Fruit fly (Drosophila melanogaster): Measurements from ENCODE around the gene CG33725.

Gene CG33725

DNA sequence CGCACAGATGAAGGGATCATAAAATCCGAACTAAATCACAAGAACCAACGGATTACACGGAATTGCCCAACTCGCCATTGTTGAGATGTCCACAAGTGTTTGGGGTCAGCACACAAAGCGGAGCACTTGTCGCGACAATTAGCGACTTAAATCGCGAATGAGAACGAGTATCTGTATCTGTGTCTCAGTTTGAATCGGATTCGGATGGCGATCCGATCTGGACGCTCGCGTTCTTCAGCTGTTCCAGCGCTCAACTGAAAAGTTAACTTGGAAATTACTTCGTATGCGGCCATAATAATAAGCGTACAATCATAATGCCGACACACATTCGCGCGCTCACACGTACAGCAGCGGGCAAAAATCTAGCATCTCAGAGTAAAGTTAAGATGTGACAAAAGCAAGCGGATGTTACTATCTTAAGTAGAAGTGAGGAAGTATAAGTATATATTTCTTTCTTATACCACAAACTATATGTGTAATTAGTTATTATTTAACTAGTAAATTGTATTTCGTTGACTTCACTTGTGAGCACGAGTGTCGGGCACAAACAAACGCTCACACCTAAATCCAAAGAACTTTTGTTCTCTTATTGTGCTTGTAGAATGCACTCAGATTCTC lies 8.1 kb downstream of the CG33725 start, which contains the start of gene CG10660 (continued):
- peak; percentile 57 for TF ChIP-seq eyg (GFP tag; optimal IDR thresholded peaks at IDR 0.05)
- no peak for TF ChIP-seq fd102C (GFP tag; optimal IDR thresholded peaks at IDR 0.05)
- peak; percentile 94 for TF ChIP-seq unpg (GFP tag; optimal IDR thresholded peaks at IDR 0.05)
- TF ChIP-seq stwl (tag; optimal IDR thresholded peaks at IDR 0.05): no peak
- TF ChIP-seq Myb (GFP tag; optimal IDR thresholded peaks at IDR 0.05): peak; percentile 36
- TF ChIP-seq gcm (GFP tag; optimal IDR thresholded peaks at IDR 0.05): peak; percentile 89
- no peak for TF ChIP-seq CG17912 (GFP tag; optimal IDR thresholded peaks at IDR 0.05)
- TF ChIP-seq ac (GFP tag; optimal IDR thresholded peaks at IDR 0.05): peak; percentile 34
- TF ChIP-seq CG1792 (GFP tag; optimal IDR thresholded peaks at IDR 0.05): peak; percentile 40
- peak; percentile 79 for TF ChIP-seq ewg (GFP tag; optimal IDR thresholded peaks at IDR 0.05)
- peak; percentile 60 for TF ChIP-seq Usf (GFP tag; optimal IDR thresholded peaks at IDR 0.05)
- TF ChIP-seq exex (tag; optimal IDR thresholded peaks at IDR 0.05): peak; percentile 22
- peak; percentile 67 to 76 for TF ChIP-seq Pdp1 (GFP tag; optimal IDR thresholded peaks at IDR 0.05)
- TF ChIP-seq CG2712 (tag; optimal IDR thresholded peaks at IDR 0.05): peak; percentile 91
- peak; percentile 23; the same call in 1 of the 2 replicates for TF ChIP-seq klu (GFP tag; IDR thresholded peaks at IDR 0.05)
- TF ChIP-seq danr (GFP tag; IDR thresholded peaks at IDR 0.05): peak; percentile 62; the same call in 1 of the 2 replicates
- no peak for TF ChIP-seq Opbp (GFP tag; IDR thresholded peaks at IDR 0.05; ENCODE audit: partially characterized antibody)
- peak; percentile 78 for TF ChIP-seq ara (GFP tag; IDR thresholded peaks at IDR 0.05)
- peak; percentile 64 for TF ChIP-seq btn (GFP tag; optimal IDR thresholded peaks at IDR 0.05)
- peak; percentile 85 for TF ChIP-seq org-1 (GFP tag; optimal IDR thresholded peaks at IDR 0.05)
- TF ChIP-seq gsb-n (tag; optimal IDR thresholded peaks at IDR 0.05): peak; percentile 93
- peak; percentile 50 for TF ChIP-seq CG10565 (GFP tag; optimal IDR thresholded peaks at IDR 0.05)
- TF ChIP-seq CG13624 (GFP tag; optimal IDR thresholded peaks at IDR 0.05): peak; percentile 8
- TF ChIP-seq lov (optimal IDR thresholded peaks at IDR 0.05): no peak
- peak; percentile 76; the same call in 1 of the 3 replicates for TF ChIP-seq lov (GFP tag; IDR thresholded peaks at IDR 0.05)
- TF ChIP-seq dysf (GFP tag; IDR thresholded peaks at IDR 0.05): peak; percentile 89
- TF ChIP-seq chn (GFP tag; optimal IDR thresholded peaks at IDR 0.05): peak; percentile 67
- peak; percentile 94 for TF ChIP-seq sens (GFP tag)
- peak; percentile 78 for TF ChIP-seq CG6813 (GFP tag; optimal IDR thresholded peaks at IDR 0.05)
- peak in 1 of 2 experiments; percentile 15 for TF ChIP-seq crp (GFP tag; optimal IDR thresholded peaks at IDR 0.05)
- peak; percentile 88 for TF ChIP-seq CG17385 (GFP tag; optimal IDR thresholded peaks at IDR 0.05)
- no peak for TF ChIP-seq inv (GFP tag; IDR thresholded peaks at IDR 0.05; ENCODE audit: partially characterized antibody)
- TF ChIP-seq CG12744 (GFP tag; optimal IDR thresholded peaks at IDR 0.05): peak; percentile 53
- peak; percentile 79 for TF ChIP-seq CG12155 (GFP tag; optimal IDR thresholded peaks at IDR 0.05)
- TF ChIP-seq grau (tag; optimal IDR thresholded peaks at IDR 0.05): peak; percentile 88
- TF ChIP-seq CG7987 (GFP tag; optimal IDR thresholded peaks at IDR 0.05): peak; percentile 55
- TF ChIP-seq CG16815 (GFP tag; optimal IDR thresholded peaks at IDR 0.05): peak; percentile 68
- TF ChIP-seq BtbVII (GFP tag; optimal IDR thresholded peaks at IDR 0.05): peak; percentile 64
- TF ChIP-seq CG1024 (GFP tag; IDR thresholded peaks at IDR 0.05): peak; percentile 86
- no peak for TF ChIP-seq CG1832 (GFP tag; optimal IDR thresholded peaks at IDR 0.05)
- TF ChIP-seq CG17186 (GFP tag; optimal IDR thresholded peaks at IDR 0.05): peak; percentile 49
- TF ChIP-seq ab (GFP tag; optimal IDR thresholded peaks at IDR 0.05): peak; percentile 58
- peak; percentile 87 for TF ChIP-seq CG15601 (tag; optimal IDR thresholded peaks at IDR 0.05)
- TF ChIP-seq br (optimal IDR thresholded peaks at IDR 0.05): no peak
- TF ChIP-seq disco-r (GFP tag; optimal IDR thresholded peaks at IDR 0.05): no peak
- TF ChIP-seq CG14667 (GFP tag; IDR thresholded peaks at IDR 0.05): 0 out of 2 replicates have a peak, but pooled peaks have one; percentile 29
- peak; percentile 76 for TF ChIP-seq CG1647 (GFP tag; optimal IDR thresholded peaks at IDR 0.05)
- no peak for TF ChIP-seq Neu2 (GFP tag; optimal IDR thresholded peaks at IDR 0.05; ENCODE audit: borderline replicate concordance)
- TF ChIP-seq CG4854 (GFP tag; optimal IDR thresholded peaks at IDR 0.05): peak; percentile 77
- peak; percentile 88 for TF ChIP-seq lilli (GFP tag; optimal IDR thresholded peaks at IDR 0.05)
